Fruit fly (Drosophila melanogaster): ENCODE measurements around the gene CG5139.

DNA sequence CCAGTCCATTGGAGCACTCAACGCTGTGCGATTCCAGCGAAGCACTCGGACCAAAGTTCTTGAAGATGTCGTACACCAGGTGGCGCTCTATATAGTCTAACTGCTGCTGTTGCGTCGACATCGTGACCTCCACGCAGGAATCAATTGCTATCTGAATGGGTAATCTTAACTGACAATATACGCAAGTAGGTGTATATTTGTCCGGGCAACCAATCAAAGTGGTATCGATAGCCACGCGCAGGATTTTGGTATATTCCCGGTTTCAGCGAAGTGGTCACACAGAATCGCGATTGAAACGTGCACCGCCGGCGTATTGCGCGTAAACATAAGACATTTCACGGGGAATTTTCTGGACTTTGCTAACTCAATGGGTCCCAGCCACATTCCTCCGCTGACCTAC lies 15.3 kb downstream of the CG5139 start, which contains the start of the genes CG5126 and Tgt:
- TF ChIP-seq psq (optimal IDR thresholded peaks at IDR 0.05): no peak
- TF ChIP-seq EcR (GFP tag; optimal IDR thresholded peaks at IDR 0.05): no peak
- no peak for TF ChIP-seq CG8478 (optimal IDR thresholded peaks at IDR 0.05)
- TF ChIP-seq Dll (optimal IDR thresholded peaks at IDR 0.05): no peak

All from whole organism.